Worm (Caenorhabditis elegans): ENCODE results near the gene pezo-1.

pezo-1 gene

DNA sequence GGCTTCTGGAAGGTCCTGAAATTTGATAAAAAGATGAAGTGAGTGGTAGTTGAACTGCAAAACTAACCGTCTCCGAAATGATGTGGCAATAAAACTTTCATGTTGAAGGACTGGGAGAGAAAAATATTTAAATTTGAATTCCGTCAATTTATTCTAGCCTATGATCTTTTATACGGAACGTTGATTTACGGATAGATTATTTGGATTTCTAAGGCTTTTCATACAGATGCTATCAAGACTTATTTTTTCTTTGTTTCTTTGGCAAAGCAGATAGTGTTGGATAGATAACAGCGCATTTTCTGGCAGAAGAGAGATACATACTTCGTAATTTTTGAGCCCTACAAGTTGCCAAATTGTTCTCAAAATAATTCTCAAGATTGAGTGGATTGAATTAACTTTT is 62.3 kb downstream of the pezo-1 start, which contains the start of gene F49C12.4:
F49C12.4 (minus strand) TSS at position 101 of the 400 bp plus-strand sequence.
- TF ChIP-seq snpc-3.4 (tag; optimal IDR thresholded peaks at IDR 0.05) = no peak
- no peak for TF ChIP-seq Y79H2A.3 (GFP tag; conservative IDR thresholded peaks at IDR 0.05)
- no peak for TF ChIP-seq lin-40 (tag; optimal IDR thresholded peaks at IDR 0.05)
- TF ChIP-seq nhr-179 (tag; optimal IDR thresholded peaks at IDR 0.05) = no peak
- TF ChIP-seq F33H1.4 (GFP tag; IDR thresholded peaks at IDR 0.05) = no peak
- no peak for TF ChIP-seq ceh-79 (tag; optimal IDR thresholded peaks at IDR 0.05)
- TF ChIP-seq B0336.3 (GFP tag; IDR thresholded peaks at IDR 0.05) = no peak
- TF ChIP-seq lin-26 (GFP tag; IDR thresholded peaks at IDR 0.05) = no peak
- TF ChIP-seq snpc-1.1 (tag; optimal IDR thresholded peaks at IDR 0.05; ENCODE audit: insufficient read depth) = no peak
- no peak for TF ChIP-seq atf-7 (tag; optimal IDR thresholded peaks at IDR 0.05)
- TF ChIP-seq mxl-1 (tag; optimal IDR thresholded peaks at IDR 0.05) = no peak
- no peak for TF ChIP-seq ekl-4 (GFP tag; IDR thresholded peaks at IDR 0.05)

DNA sequence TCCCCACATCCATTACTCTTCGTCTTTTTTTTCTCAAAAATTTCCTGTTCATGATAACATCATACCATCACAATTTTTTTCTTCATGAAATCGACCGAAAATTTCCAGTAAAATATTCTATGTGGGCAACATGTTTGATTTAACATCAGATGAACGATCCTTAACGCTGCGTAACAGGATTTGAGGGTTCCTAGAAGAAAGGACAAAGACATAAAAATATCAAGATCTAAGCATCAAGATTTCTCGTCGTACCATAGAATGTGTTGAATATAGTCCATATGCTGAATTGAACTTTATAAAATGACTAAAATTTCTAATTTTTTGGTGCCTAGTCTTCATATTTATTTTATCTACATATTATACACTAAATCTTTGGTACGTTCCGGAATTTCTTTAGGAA is 66.2 kb downstream of the pezo-1 start, which contains the start of gene F49C12.3:
F49C12.3 (plus strand) TSS at position 301 of the 400 bp plus-strand sequence.
- TF ChIP-seq atf-7 (tag; optimal IDR thresholded peaks at IDR 0.05) (no peak), Y67H2A.10 (GFP tag; conservative IDR thresholded peaks at IDR 0.05) (no peak), mel-28 (tag; optimal IDR thresholded peaks at IDR 0.05; ENCODE audit: borderline replicate concordance) (no peak), zfh-2 (GFP tag; conservative IDR thresholded peaks at IDR 0.05) (no peak), F23B12.7 (tag; optimal IDR thresholded peaks at IDR 0.05; ENCODE audit: insufficient read depth) (no peak), F49E8.2 (tag; optimal IDR thresholded peaks at IDR 0.05; ENCODE audit: insufficient read depth) (no peak), efl-1 (GFP tag; optimal IDR thresholded peaks at IDR 0.05) (no peak), cebp-2 (GFP tag; IDR thresholded peaks at IDR 0.05) (no peak), sdz-38 (tag; optimal IDR thresholded peaks at IDR 0.05) (no peak), rcor-1 (GFP tag; IDR thresholded peaks at IDR 0.05) (no peak), F55B11.4 (tag; optimal IDR thresholded peaks at IDR 0.05; ENCODE audit: borderline replicate concordance, insufficient read depth) (no peak), mcd-1 (GFP tag; IDR thresholded peaks at IDR 0.05) (no peak), lin-54 (GFP tag; optimal IDR thresholded peaks at IDR 0.05) (no peak), dpl-1 (GFP tag; optimal IDR thresholded peaks at IDR 0.05) (no peak), hsf-1 (GFP tag; IDR thresholded peaks at IDR 0.05) (no peak), tbx-9 (tag; optimal IDR thresholded peaks at IDR 0.05; ENCODE audit: borderline replicate concordance) (no peak), unc-130 (GFP tag; optimal IDR thresholded peaks at IDR 0.05) (no peak), D2030.7 (GFP tag; IDR thresholded peaks at IDR 0.05) (no peak)

DNA sequence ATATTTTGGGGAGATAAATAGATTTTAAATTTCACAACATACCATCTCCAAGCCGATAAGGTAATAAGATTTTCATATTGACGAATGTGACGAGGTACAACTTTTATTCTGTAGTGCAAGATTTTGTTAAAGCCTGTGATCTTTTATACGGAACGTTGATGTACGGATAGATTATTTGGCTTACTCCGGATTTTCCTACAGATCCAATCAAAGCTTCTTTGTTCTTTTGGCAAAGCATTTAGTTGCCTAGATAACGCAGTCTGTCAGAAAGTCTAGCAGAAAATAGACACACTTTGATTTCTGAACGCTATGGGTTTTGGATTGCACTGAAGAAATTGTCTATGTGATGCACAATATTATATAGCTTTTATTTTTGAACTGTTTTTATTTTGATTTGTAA is 67.2 kb downstream of the pezo-1 start, which contains the start of gene F49C12.2:
F49C12.2 (minus strand) TSS at position 101 of the 400 bp plus-strand sequence.
- no peak for TF ChIP-seq lin-54 (GFP tag; optimal IDR thresholded peaks at IDR 0.05)
- no peak for TF ChIP-seq ccch-3 (GFP tag; optimal IDR thresholded peaks at IDR 0.05)
- no peak for TF ChIP-seq mel-28 (tag; optimal IDR thresholded peaks at IDR 0.05; ENCODE audit: borderline replicate concordance)
- TF ChIP-seq xnd-1 (tag; optimal IDR thresholded peaks at IDR 0.05) = no peak
- no peak for TF ChIP-seq attf-6 (GFP tag; IDR thresholded peaks at IDR 0.05)
- TF ChIP-seq F49E8.2 (tag; optimal IDR thresholded peaks at IDR 0.05; ENCODE audit: insufficient read depth) = no peak
- no peak for TF ChIP-seq ama-1 (optimal IDR thresholded peaks at IDR 0.05)
- TF ChIP-seq ama-1 (GFP tag; optimal IDR thresholded peaks at IDR 0.05) = no peak
- TF ChIP-seq C06A6.2 (GFP tag; conservative IDR thresholded peaks at IDR 0.05) = no peak
- no peak for TF ChIP-seq ekl-4 (GFP tag; IDR thresholded peaks at IDR 0.05)
- TF ChIP-seq rpc-1 (optimal IDR thresholded peaks at IDR 0.05) = no peak
- no peak for TF ChIP-seq rpc-1 (tag; optimal IDR thresholded peaks at IDR 0.05)
- no peak for TF ChIP-seq ets-4 (GFP tag; optimal IDR thresholded peaks at IDR 0.05)
- TF ChIP-seq pha-4 (tag; optimal IDR thresholded peaks at IDR 0.05) = no peak
- no peak for TF ChIP-seq snpc-1.3 (tag; optimal IDR thresholded peaks at IDR 0.05; ENCODE audit: insufficient read depth)
- TF ChIP-seq T26A5.8 (tag; optimal IDR thresholded peaks at IDR 0.05) = no peak
- no peak for TF ChIP-seq F39B2.1 (GFP tag; IDR thresholded peaks at IDR 0.05)
- TF ChIP-seq hmg-20 (GFP tag; IDR thresholded peaks at IDR 0.05) = no peak
- no peak for TF ChIP-seq tbp1 (GFP tag; optimal IDR thresholded peaks at IDR 0.05)
- no peak for TF ChIP-seq ceh-79 (tag; optimal IDR thresholded peaks at IDR 0.05)
- no peak for TF ChIP-seq tbx-9 (tag; optimal IDR thresholded peaks at IDR 0.05; ENCODE audit: borderline replicate concordance)
